Fruit fly (Drosophila melanogaster) whole organism, embryonic: ENCODE results near the gene Tpr2.
A peak's percentile ranks its signal among the peaks of the same experiment; 100 is the strongest.

Experiments used
- Aef1 ChIP-seq: fragments of 200-800 bp; sonication (Bioruptor generic); IDR thresholded peaks from 3 replicates; pipeline ENCODE4 v1.3.6; 2022; ENCODE audit warnings: missing biosample characterization, missing genetic modification characterization
- BtbVII ChIP-seq: fragments of 200-800 bp; sonication (Bioruptor generic); optimal IDR thresholded peaks from 3 replicates; lab custom pipeline; 2017; ENCODE audit warnings: missing biosample characterization, mild to moderate bottlenecking, missing genetic modification characterization
- CG11247 ChIP-seq: fragments of 200-800 bp; sonication (Bioruptor generic); IDR thresholded peaks from 2 replicates; pipeline ENCODE4 v1.3.6; 2022; ENCODE audit warnings: missing biosample characterization, missing genetic modification characterization
- CG15601 ChIP-seq: fragments of 200-800 bp; sonication (Bioruptor generic); optimal IDR thresholded peaks from 3 replicates; lab custom pipeline; 2019; ENCODE audit warnings: missing biosample characterization, mild to moderate bottlenecking, missing genetic modification characterization, moderate library complexity
- CG15696 ChIP-seq: fragments of 200-800 bp; sonication (Bioruptor generic); optimal IDR thresholded peaks from 2 replicates; lab custom pipeline; 2019; ENCODE audit warnings: missing biosample characterization, mild to moderate bottlenecking, missing genetic modification characterization, moderate library complexity
- CG16813 ChIP-seq: fragments of 200-800 bp; sonication (Bioruptor generic); IDR thresholded peaks from 3 replicates; pipeline ENCODE4 v1.3.6; 2022; ENCODE audit warnings: missing biosample characterization, missing genetic modification characterization; ENCODE audit not compliant: partially characterized antibody
- CG16815 ChIP-seq: fragments of 200-800 bp; sonication (Bioruptor generic); optimal IDR thresholded peaks from 3 replicates; lab custom pipeline; 2017; ENCODE audit warnings: missing biosample characterization, mild to moderate bottlenecking, missing genetic modification characterization
- CG1832 ChIP-seq: fragments of 200-800 bp; sonication (Bioruptor generic); optimal IDR thresholded peaks from 2 replicates; lab custom pipeline; 2017; ENCODE audit warnings: missing biosample characterization, mild to moderate bottlenecking, missing genetic modification characterization, inconsistent platforms
- CG18619 ChIP-seq: fragments of 200-800 bp; sonication (Bioruptor generic); optimal IDR thresholded peaks from 3 replicates; lab custom pipeline; 2017; ENCODE audit warnings: missing biosample characterization, mild to moderate bottlenecking, missing genetic modification characterization
- CG2712 ChIP-seq: fragments of 200-800 bp; optimal IDR thresholded peaks from 3 replicates; lab custom pipeline; 2019; ENCODE audit warnings: missing biosample characterization, mild to moderate bottlenecking, missing genetic modification characterization, moderate library complexity
- CG3065 ChIP-seq: fragments of 200-800 bp; sonication (Bioruptor generic); optimal IDR thresholded peaks from 2 replicates; lab custom pipeline; 2016; ENCODE audit warnings: missing biosample characterization, missing genetic modification characterization
- CG3163 ChIP-seq: fragments of 200-800 bp; sonication (Bioruptor generic); optimal IDR thresholded peaks from 3 replicates; lab custom pipeline; 2016; ENCODE audit warnings: missing biosample characterization, missing genetic modification characterization
- CG34224 ChIP-seq: fragments of 200-800 bp; sonication (Bioruptor generic); IDR thresholded peaks from 3 replicates; pipeline ENCODE4 v1.3.6; 2022; ENCODE audit warnings: missing biosample characterization, missing genetic modification characterization; ENCODE audit not compliant: partially characterized antibody
- CG5245 ChIP-seq: fragments of 200-800 bp; sonication (Bioruptor generic); optimal IDR thresholded peaks from 3 replicates; lab custom pipeline; 2016; ENCODE audit warnings: missing biosample characterization, missing genetic modification characterization
- CG6791 ChIP-seq: fragments of 200-800 bp; sonication (Bioruptor generic); IDR thresholded peaks from 3 replicates; pipeline ENCODE4 v1.3.6; 2022; ENCODE audit warnings: missing biosample characterization, missing genetic modification characterization; ENCODE audit not compliant: partially characterized antibody
- CG7271 ChIP-seq: fragments of 200-800 bp; sonication (Bioruptor generic); optimal IDR thresholded peaks from 2 replicates; lab custom pipeline; 2018; ENCODE audit warnings: missing biosample characterization, mild to moderate bottlenecking, missing genetic modification characterization, moderate library complexity
- CG8281 ChIP-seq: fragments of 200-800 bp; sonication (Bioruptor generic); optimal IDR thresholded peaks from 2 replicates; lab custom pipeline; 2018; ENCODE audit warnings: missing biosample characterization, mild to moderate bottlenecking, missing genetic modification characterization, moderate library complexity
- CG8290 ChIP-seq, 3 experiments: fragments of 200-800 bp; sonication (Bioruptor generic); optimal IDR thresholded peaks; 2 replicates each; lab custom pipeline; 2016 to 2019; ENCODE audit warnings: missing biosample characterization in 3 of 3, missing genetic modification characterization in 3 of 3, mild to moderate bottlenecking in 2 of 3, moderate library complexity in 1 of 3
- CG8388 ChIP-seq: fragments of 200-800 bp; sonication (Bioruptor generic); optimal IDR thresholded peaks from 2 replicates; lab custom pipeline; 2019; ENCODE audit warnings: missing biosample characterization, mild to moderate bottlenecking, missing genetic modification characterization, moderate library complexity
- Camta ChIP-seq: fragments of 200-800 bp; sonication (Bioruptor generic); optimal IDR thresholded peaks from 2 replicates; lab custom pipeline; 2016; ENCODE audit warnings: missing biosample characterization, missing genetic modification characterization
- CoRest ChIP-seq: fragments of 200-800 bp; sonication (Bioruptor generic); optimal IDR thresholded peaks from 3 replicates; lab custom pipeline; 2018; ENCODE audit warnings: missing biosample characterization, mild to moderate bottlenecking, missing genetic modification characterization, moderate library complexity
- E2f1 ChIP-seq: fragments of 200-800 bp; sonication (Bioruptor generic); IDR thresholded peaks from 2 replicates; pipeline ENCODE4 v1.3.6; 2022; ENCODE audit warnings: missing biosample characterization, missing genetic modification characterization
- E2f2 ChIP-seq: fragments of 200-800 bp; sonication (Bioruptor generic); IDR thresholded peaks from 2 replicates; pipeline ENCODE4 v1.3.6; 2022; ENCODE audit warnings: missing biosample characterization, missing genetic modification characterization
- Ets97D ChIP-seq: fragments of 200-800 bp; sonication (Bioruptor generic); optimal IDR thresholded peaks from 3 replicates; lab custom pipeline; 2016; ENCODE audit warnings: missing biosample characterization, missing genetic modification characterization
- Gsc ChIP-seq: fragments of 200-800 bp; sonication (Bioruptor generic); IDR thresholded peaks from 2 replicates; pipeline ENCODE4 v1.3.6; 2022; ENCODE audit warnings: missing biosample characterization, missing genetic modification characterization
- Hey ChIP-seq: fragments of 200-800 bp; sonication (Bioruptor generic); optimal IDR thresholded peaks from 3 replicates; lab custom pipeline; 2018; ENCODE audit warnings: missing biosample characterization, mild to moderate bottlenecking, missing genetic modification characterization
- Hr78 ChIP-seq, 2 experiments: fragments of 200-800 bp in 1 of 2; fragments of >200 bp in 1 of 2; sonication (Bioruptor generic) in 1 of 2; optimal IDR thresholded peaks; 2 replicates each; lab custom pipeline; 2017 to 2019; ENCODE audit warnings: missing biosample characterization in 2 of 2, missing genetic modification characterization in 2 of 2, mild to moderate bottlenecking in 1 of 2, moderate library complexity in 1 of 2
- Jarid2 ChIP-seq: fragments of 200-800 bp; sonication (Bioruptor generic); optimal IDR thresholded peaks from 3 replicates; lab custom pipeline; 2017; ENCODE audit warnings: mild to moderate bottlenecking, missing biosample characterization, missing genetic modification reagents, missing genetic modification characterization
- Lhr ChIP-seq: fragments of 200-800 bp; sonication (Bioruptor generic); optimal IDR thresholded peaks from 3 replicates; lab custom pipeline; 2017; ENCODE audit warnings: mild to moderate bottlenecking, missing biosample characterization, missing genetic modification reagents, missing genetic modification characterization
- Nf-YC ChIP-seq: fragments of 200-800 bp; optimal IDR thresholded peaks from 3 replicates; lab custom pipeline; 2019; ENCODE audit warnings: missing biosample characterization, mild to moderate bottlenecking, missing genetic modification characterization, moderate library complexity
- NfI ChIP-seq: fragments of 200-800 bp; sonication (Bioruptor generic); optimal IDR thresholded peaks from 3 replicates; lab custom pipeline; 2018; ENCODE audit warnings: missing biosample characterization, mild to moderate bottlenecking, missing genetic modification characterization, moderate library complexity
- Rfx ChIP-seq: fragments of 200-800 bp; sonication (Bioruptor generic); IDR thresholded peaks from 2 replicates; pipeline ENCODE4 v1.3.6; 2022; ENCODE audit warnings: missing biosample characterization, missing genetic modification characterization
- Stat92E ChIP-seq, 3 experiments: fragments of >200 bp in 2 of 3; fragments of 200-800 bp in 1 of 3; sonication (Bioruptor generic) in 1 of 3; optimal IDR thresholded peaks; 2 replicates each; lab custom pipeline; 2017 to 2019; ENCODE audit warnings: missing biosample characterization in 3 of 3, missing genetic modification characterization in 3 of 3, mild to moderate bottlenecking in 1 of 3, moderate library complexity in 1 of 3
- br ChIP-seq: fragments of >200 bp; optimal IDR thresholded peaks from 2 replicates; lab custom pipeline; 2017
- bsh ChIP-seq, 2 experiments: fragments of 200-800 bp; sonication (Bioruptor generic); optimal IDR thresholded peaks; 2 replicates each; lab custom pipeline; 2017 to 2018; ENCODE audit warnings: mild to moderate bottlenecking in 2 of 2, missing biosample characterization in 2 of 2, missing genetic modification characterization in 2 of 2, moderate library complexity in 1 of 2
- cg ChIP-seq: fragments of 200-800 bp; sonication (Bioruptor generic); optimal IDR thresholded peaks from 3 replicates; lab custom pipeline; 2019; ENCODE audit warnings: missing biosample characterization, mild to moderate bottlenecking, missing genetic modification characterization, moderate library complexity
- en ChIP-seq: fragments of 200-800 bp; sonication (Bioruptor generic); optimal IDR thresholded peaks from 2 replicates; lab custom pipeline; 2016; ENCODE audit warnings: missing biosample characterization, missing genetic modification characterization
- eyg ChIP-seq: fragments of 200-800 bp; sonication (Bioruptor generic); optimal IDR thresholded peaks from 3 replicates; lab custom pipeline; 2016; ENCODE audit warnings: missing biosample characterization, missing genetic modification characterization
- gsb-n ChIP-seq: fragments of 200-800 bp; sonication (Bioruptor generic); optimal IDR thresholded peaks from 3 replicates; lab custom pipeline; 2018; ENCODE audit warnings: missing biosample characterization, mild to moderate bottlenecking, missing genetic modification characterization
- lov ChIP-seq, 2 experiments: fragments of 200-800 bp in 1 of 2; fragments of >200 bp in 1 of 2; sonication (Bioruptor generic) in 1 of 2; IDR thresholded peaks in 1 of 2; optimal IDR thresholded peaks in 1 of 2; 2 replicates in 1 of 2; 3 replicates in 1 of 2; pipeline versions ENCODE4 v1.3.6 to Lab custom; 2017 to 2022; ENCODE audit warnings: missing biosample characterization in 1 of 2, missing genetic modification characterization in 1 of 2
- oc ChIP-seq: fragments of 200-800 bp; sonication (Bioruptor generic); optimal IDR thresholded peaks from 2 replicates; lab custom pipeline; 2018; ENCODE audit warnings: missing biosample characterization, mild to moderate bottlenecking, missing genetic modification characterization, moderate library complexity
- odd ChIP-seq: fragments of 200-800 bp; sonication (Bioruptor generic); optimal IDR thresholded peaks from 2 replicates; lab custom pipeline; 2017; ENCODE audit warnings: missing biosample characterization, mild to moderate bottlenecking, missing genetic modification characterization
- otp ChIP-seq: fragments of 200-800 bp; sonication (Bioruptor generic); IDR thresholded peaks from 3 replicates; pipeline ENCODE4, ENCODE4 v1.3.6; 2022; ENCODE audit warnings: missing biosample characterization, missing genetic modification characterization
- scrt ChIP-seq: fragments of 200-800 bp; sonication (Bioruptor generic); optimal IDR thresholded peaks from 2 replicates; lab custom pipeline; 2018; ENCODE audit warnings: missing biosample characterization, mild to moderate bottlenecking, missing genetic modification characterization, moderate library complexity
- sd ChIP-seq: fragments of 200-800 bp; sonication (Bioruptor generic); optimal IDR thresholded peaks from 3 replicates; lab custom pipeline; 2018; ENCODE audit warnings: missing biosample characterization, mild to moderate bottlenecking, missing genetic modification characterization, moderate library complexity
- so ChIP-seq: fragments of 200-800 bp; sonication (Bioruptor generic); IDR thresholded peaks from 3 replicates; pipeline ENCODE4 v1.3.6; 2022; ENCODE audit warnings: missing biosample characterization, missing genetic modification characterization
- tx ChIP-seq: fragments of 200-800 bp; sonication (Bioruptor generic); optimal IDR thresholded peaks from 2 replicates; lab custom pipeline; 2016; ENCODE audit warnings: missing biosample characterization, missing genetic modification characterization
- zfh1 ChIP-seq: fragments of 200-800 bp; sonication (Bioruptor generic); IDR thresholded peaks from 3 replicates; pipeline ENCODE4 v1.3.6; 2022; ENCODE audit warnings: missing biosample characterization, missing genetic modification characterization

Gene Tpr2

DNA sequence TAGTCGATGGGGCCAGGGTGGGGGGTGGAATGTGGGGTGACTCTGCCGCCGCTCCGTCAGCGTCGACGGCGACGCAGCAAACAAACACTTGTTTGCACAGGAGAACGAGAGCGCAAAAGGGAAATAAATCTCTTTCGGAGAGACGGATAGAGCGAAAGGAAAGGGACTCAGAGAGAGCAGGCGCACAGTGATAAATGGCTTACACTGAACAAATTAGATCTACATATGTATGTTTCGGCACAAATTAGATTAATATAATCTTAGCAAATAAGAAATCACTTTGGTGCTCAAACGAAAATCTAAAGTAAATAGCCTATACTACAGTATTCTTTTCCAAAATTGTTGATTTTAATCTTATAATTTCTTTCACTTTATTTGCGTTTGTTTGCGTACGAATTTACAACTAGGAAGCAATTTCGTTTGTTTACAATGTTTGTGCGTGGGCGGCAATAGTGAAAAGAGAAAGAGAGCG is 44.4 kb downstream of the Tpr2 start (continued):
- peak; percentile 50 for TF ChIP-seq cg (GFP tag; lab: Kevin White, UChicago)
- TF ChIP-seq CG34224 (GFP tag; lab: Robert Waterston, UW), result no peak
- TF ChIP-seq CoRest, result peak; percentile 89
- peak; percentile 93 for TF ChIP-seq CG11247 (GFP tag; lab: Robert Waterston, UW)
- TF ChIP-seq CG5245 (GFP tag; lab: Kevin White, UChicago), result peak; percentile 62
- peak; percentile 85 for TF ChIP-seq en (GFP tag; lab: Kevin White, UChicago)
- peak; percentile 82 for TF ChIP-seq CG18619 (GFP tag; lab: Kevin White, UChicago)
- TF ChIP-seq otp (GFP tag; lab: Robert Waterston, UW), result peak; percentile 94
- TF ChIP-seq oc (tag; lab: Kevin White, UChicago), result peak; percentile 98
- no peak for TF ChIP-seq lov (optimal IDR thresholded peaks at IDR 0.05; lab: Kevin White, UChicago)
- peak; percentile 96 for TF ChIP-seq lov (GFP tag; IDR thresholded peaks at IDR 0.05; lab: Robert Waterston, UW)
- TF ChIP-seq E2f2 (GFP tag; lab: Robert Waterston, UW), result peak; percentile 77
- TF ChIP-seq CG8388 (GFP tag; lab: Kevin White, UChicago), result peak; percentile 92
- TF ChIP-seq CG15696 (tag; lab: Kevin White, UChicago), result peak; percentile 92
- TF ChIP-seq Lhr (GFP tag; lab: Kevin White, UChicago), result peak; percentile 86
- TF ChIP-seq bsh (GFP tag; optimal IDR thresholded peaks at IDR 0.05; lab: Kevin White, UChicago), result peak; percentile 79 to 97
- TF ChIP-seq Jarid2, result peak; percentile 69
- TF ChIP-seq scrt, result peak; percentile 93
- no peak for TF ChIP-seq Gsc
- peak; percentile 95 for TF ChIP-seq so (GFP tag; lab: Robert Waterston, UW)
- peak; percentile 86 for TF ChIP-seq CG16815 (GFP tag; lab: Kevin White, UChicago)
- peak in 1 of 2 experiments; percentile 26 for TF ChIP-seq Hr78 (GFP tag; optimal IDR thresholded peaks at IDR 0.05; lab: Kevin White, UChicago)
- TF ChIP-seq Ets97D, result no peak
- peak; percentile 73 for TF ChIP-seq CG3163
- peak; percentile 89 for TF ChIP-seq NfI (GFP tag; lab: Kevin White, UChicago)
- TF ChIP-seq eyg, result peak; percentile 81
- no peak for TF ChIP-seq CG6791
- TF ChIP-seq BtbVII, result peak; percentile 79
- peak; percentile 97 for TF ChIP-seq gsb-n
- TF ChIP-seq Nf-YC (tag; lab: Kevin White, UChicago), result peak; percentile 59
- peak; percentile 92 for TF ChIP-seq CG15601
- peak; percentile 80 for TF ChIP-seq CG3065 (GFP tag; lab: Kevin White, UChicago)
- peak; percentile 91 for TF ChIP-seq Camta (GFP tag; lab: Kevin White, UChicago)
- TF ChIP-seq Aef1 (GFP tag; lab: Robert Waterston, UW), result peak; percentile 91
- TF ChIP-seq CG8290 (GFP tag; optimal IDR thresholded peaks at IDR 0.05; lab: Kevin White, UChicago), result peak; percentile 81
- peak; percentile 62 to 85 for TF ChIP-seq CG8290 (tag; optimal IDR thresholded peaks at IDR 0.05; lab: Kevin White, UChicago)
- peak; percentile 98 for TF ChIP-seq zfh1
- peak; percentile 23 for TF ChIP-seq sd (tag; lab: Kevin White, UChicago)
- TF ChIP-seq br (lab: Kevin White, UChicago), result no peak
- peak; percentile 82 for TF ChIP-seq CG8281
- TF ChIP-seq Rfx (GFP tag; lab: Robert Waterston, UW), result peak; percentile 92
- peak; percentile 84 for TF ChIP-seq CG7271 (tag; lab: Kevin White, UChicago)
- peak; percentile 65 for TF ChIP-seq Hey (tag; lab: Kevin White, UChicago)
- peak; percentile 94 for TF ChIP-seq E2f1 (GFP tag; lab: Robert Waterston, UW)
- TF ChIP-seq CG2712 (tag; lab: Kevin White, UChicago), result peak; percentile 96
- TF ChIP-seq CG16813 (GFP tag; lab: Robert Waterston, UW), result no peak
- peak; percentile 65 for TF ChIP-seq tx
- peak in 1 of 3 experiments; percentile 50 for TF ChIP-seq Stat92E (GFP tag; optimal IDR thresholded peaks at IDR 0.05; lab: Kevin White, UChicago)
- peak; percentile 70 for TF ChIP-seq odd (GFP tag; lab: Kevin White, UChicago)
- no peak for TF ChIP-seq CG1832 (GFP tag; lab: Kevin White, UChicago)
